Worm (Caenorhabditis elegans): ENCODE measurements around the gene fipr-16.
A peak's percentile ranks its signal among the peaks of the same experiment; 100 is the strongest.

Gene fipr-16

DNA sequence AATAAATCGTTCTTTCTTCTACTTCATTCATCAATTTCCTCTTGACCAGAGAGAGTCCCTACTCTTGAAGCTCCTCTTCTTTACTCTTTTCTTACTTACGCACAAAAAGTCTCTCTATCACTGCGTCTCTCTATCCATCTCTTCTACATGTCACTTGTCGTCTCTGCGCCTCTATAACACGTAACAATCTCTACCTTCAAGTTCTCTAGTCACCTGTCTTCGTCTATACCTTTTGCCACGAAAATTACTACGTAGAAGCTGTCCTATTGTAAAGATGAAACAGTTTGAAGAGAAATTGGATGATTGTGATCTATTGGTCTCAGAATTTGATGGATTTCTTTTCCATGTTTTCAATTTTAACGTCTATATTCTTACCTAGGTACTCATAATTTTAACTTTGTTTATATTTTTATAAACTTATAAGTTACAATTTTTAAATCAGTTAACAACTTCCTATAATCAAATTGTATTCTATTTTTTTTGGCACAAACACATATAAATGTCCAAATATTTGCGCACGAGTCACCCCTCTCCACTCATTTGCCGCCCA is 33.9 kb downstream of the fipr-16 start, which contains the start of gene C02D5.2:
TSS of gene C02D5.2 (plus strand) at position 500 of the 550 bp plus-strand sequence.
- TF ChIP-seq nhr-80 (tag; optimal IDR thresholded peaks at IDR 0.05), result peak; percentile 1
- TF ChIP-seq Y95B8A.8 (GFP tag; IDR thresholded peaks at IDR 0.05), result no peak
- peak; percentile 78; the same call in 1 of the 2 replicates for TF ChIP-seq hmg-1.2 (GFP tag; IDR thresholded peaks at IDR 0.05)

DNA sequence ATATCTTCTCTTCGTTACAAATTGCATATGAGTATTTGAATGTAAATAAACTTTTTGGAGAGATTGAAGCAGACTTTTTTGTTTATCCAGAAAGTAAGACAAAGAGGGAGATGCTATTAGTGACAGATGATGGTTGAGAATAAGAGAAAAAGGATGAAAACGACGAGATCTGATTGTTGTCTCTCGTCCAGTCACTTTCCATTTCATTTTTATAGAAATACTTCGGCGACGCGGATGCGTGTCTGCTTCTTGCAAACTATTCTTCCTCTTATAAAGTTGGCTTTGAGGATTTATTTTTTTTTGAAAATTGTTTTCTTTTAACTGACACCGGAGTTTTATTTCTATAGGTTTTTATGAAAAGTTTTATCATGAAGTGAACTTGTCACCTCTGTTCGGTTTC is 35.1 kb downstream of the fipr-16 start:
- TF ChIP-seq cebp-1 (GFP tag; IDR thresholded peaks at IDR 0.05) (no peak), cebp-1 (tag; optimal IDR thresholded peaks at IDR 0.05) (no peak), ceh-40 (GFP tag; IDR thresholded peaks at IDR 0.05) (no peak), akir-1 (GFP tag; optimal IDR thresholded peaks at IDR 0.05) (no peak), madf-10 (tag; optimal IDR thresholded peaks at IDR 0.05) (no peak), xnd-1 (tag; optimal IDR thresholded peaks at IDR 0.05) (no peak), ztf-22 (GFP tag; optimal IDR thresholded peaks at IDR 0.05) (no peak), lag-1 (GFP tag; IDR thresholded peaks at IDR 0.05) (no peak), aptf-2 (GFP tag; conservative IDR thresholded peaks at IDR 0.05) (no peak)

DNA sequence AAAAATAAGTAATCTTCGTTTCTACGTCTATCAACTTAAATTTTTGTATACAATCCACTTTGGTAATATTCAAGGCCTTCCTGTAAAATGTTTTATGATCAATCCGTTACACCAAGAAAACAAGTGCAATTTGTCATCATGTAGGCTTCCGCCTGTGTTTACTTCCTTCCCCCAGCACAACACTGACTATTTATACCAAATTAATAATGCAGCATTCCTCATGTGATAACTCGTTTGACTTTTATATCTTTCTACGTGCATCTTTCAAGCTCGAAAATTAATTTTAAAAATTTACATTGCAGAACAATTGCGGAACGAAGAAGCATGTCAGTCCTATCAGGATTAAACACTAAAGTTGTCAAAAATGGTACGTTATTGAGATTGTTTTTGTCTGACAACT is 36.3 kb downstream of the fipr-16 start, which contains the start of gene gsto-2:
TSS of gene gsto-2 (plus strand) at position 301 of the 400 bp plus-strand sequence.
- TF ChIP-seq ceh-100 (GFP tag; IDR thresholded peaks at IDR 0.05), result no peak
- no peak for TF ChIP-seq chd-7 (tag; optimal IDR thresholded peaks at IDR 0.05)
- no peak for TF ChIP-seq rec-8 (tag; optimal IDR thresholded peaks at IDR 0.05)
- no peak for TF ChIP-seq nhr-179 (tag; optimal IDR thresholded peaks at IDR 0.05)
- no peak for TF ChIP-seq gei-17 (GFP tag; optimal IDR thresholded peaks at IDR 0.05)
- no peak for TF ChIP-seq B0336.3 (GFP tag; IDR thresholded peaks at IDR 0.05)
- no peak for TF ChIP-seq Y67H2A.10 (GFP tag; conservative IDR thresholded peaks at IDR 0.05)
- TF ChIP-seq ztf-22 (GFP tag; optimal IDR thresholded peaks at IDR 0.05), result no peak
- TF ChIP-seq F23B12.7 (tag; optimal IDR thresholded peaks at IDR 0.05; ENCODE audit: insufficient read depth), result no peak
- TF ChIP-seq zfh-2 (GFP tag; conservative IDR thresholded peaks at IDR 0.05), result no peak
- TF ChIP-seq ccch-3 (GFP tag; optimal IDR thresholded peaks at IDR 0.05), result no peak
- TF ChIP-seq ZK185.1 (tag; optimal IDR thresholded peaks at IDR 0.05; ENCODE audit: poor library complexity, severe bottlenecking), result no peak
- TF ChIP-seq aptf-2 (GFP tag; conservative IDR thresholded peaks at IDR 0.05), result no peak

DNA sequence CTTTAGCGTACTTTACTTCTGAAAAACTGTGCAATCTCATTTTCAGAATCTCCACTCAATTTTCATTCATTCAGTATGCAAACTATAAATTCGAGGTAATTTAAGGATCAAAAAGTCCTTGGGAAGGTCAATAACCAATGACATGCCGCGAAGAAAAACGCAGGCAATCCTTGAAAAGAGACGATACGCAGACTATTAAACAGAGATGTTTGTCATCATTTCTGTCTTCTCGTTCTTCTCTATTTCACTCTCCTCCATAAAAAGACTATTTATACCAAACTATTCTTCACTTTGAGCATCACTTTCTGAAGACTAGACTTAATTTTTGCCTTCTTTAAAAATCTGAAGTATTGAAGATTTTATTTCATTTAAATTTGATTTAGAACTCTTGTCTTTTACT is 38.7 kb downstream of the fipr-16 start, which contains the start of gene C02D5.4:
TSS of gene C02D5.4 (plus strand) at position 41 of the 400 bp plus-strand sequence.
- TF ChIP-seq nhr-80 (tag; optimal IDR thresholded peaks at IDR 0.05) (peak; percentile 9), efl-1 (GFP tag; optimal IDR thresholded peaks at IDR 0.05) (peak; percentile 28), ceh-79 (tag; optimal IDR thresholded peaks at IDR 0.05) (no peak)

DNA sequence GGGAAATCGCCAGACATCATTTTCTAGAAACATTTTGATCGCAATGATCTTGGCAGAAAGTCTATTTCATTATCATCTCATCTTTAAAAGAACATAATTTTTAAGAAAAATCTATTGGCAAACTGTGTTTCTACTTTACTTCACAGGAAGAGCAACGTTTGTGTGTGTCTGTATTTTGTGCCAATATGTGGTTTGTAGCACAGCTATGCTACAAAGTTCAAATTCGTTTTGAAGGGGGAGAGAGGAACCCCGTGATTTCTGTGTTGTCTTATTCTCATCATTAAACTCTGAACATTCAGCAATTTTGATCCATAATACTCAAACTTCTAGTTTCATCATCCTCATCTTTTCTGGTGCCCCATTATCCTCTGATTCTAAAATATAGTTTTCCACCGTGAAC is 39.1 kb downstream of the fipr-16 start:
- no peak for TF ChIP-seq snpc-1.1 (tag; optimal IDR thresholded peaks at IDR 0.05; ENCODE audit: insufficient read depth)
- TF ChIP-seq C17E4.6 (GFP tag; IDR thresholded peaks at IDR 0.05), result no peak
- no peak for TF ChIP-seq sdz-38 (tag; optimal IDR thresholded peaks at IDR 0.05)
- no peak for TF ChIP-seq F49E8.2 (tag; optimal IDR thresholded peaks at IDR 0.05; ENCODE audit: insufficient read depth)
- TF ChIP-seq ztf-3 (GFP tag; optimal IDR thresholded peaks at IDR 0.05), result no peak
- no peak for TF ChIP-seq snpc-3.4 (tag; optimal IDR thresholded peaks at IDR 0.05)
- no peak for TF ChIP-seq ztf-26 (tag; optimal IDR thresholded peaks at IDR 0.05)
- TF ChIP-seq F39B2.1 (GFP tag; IDR thresholded peaks at IDR 0.05), result no peak
- no peak for TF ChIP-seq athp-1 (tag; optimal IDR thresholded peaks at IDR 0.05)
- TF ChIP-seq ceh-79 (tag; optimal IDR thresholded peaks at IDR 0.05), result no peak
- no peak for TF ChIP-seq attf-5 (GFP tag; optimal IDR thresholded peaks at IDR 0.05)
- TF ChIP-seq xnd-1 (tag; optimal IDR thresholded peaks at IDR 0.05), result no peak
- no peak for TF ChIP-seq ceh-100 (GFP tag; IDR thresholded peaks at IDR 0.05)
